Fruit fly (Drosophila melanogaster): Measurements from ENCODE around the gene mrn.

The mrn gene

dm6 chr3L:15588514-15589138 is 8.3 kb upstream of the mrn start, which contains the start of gene RhoGAP71E:
RhoGAP71E (plus strand) TSS chr3L:15588860.
- TF ChIP-seq br (GFP tag; optimal IDR thresholded peaks at IDR 0.05) (peak; percentile 44), lola (GFP tag; optimal IDR thresholded peaks at IDR 0.05) (no peak), usp (GFP tag; optimal IDR thresholded peaks at IDR 0.05) (no peak), Hr83 (GFP tag; optimal IDR thresholded peaks at IDR 0.05; ENCODE audit: poor library complexity, severe bottlenecking) (peak; percentile 44), dl (GFP tag; optimal IDR thresholded peaks at IDR 0.05; ENCODE audit: insufficient read depth in 1 of 2, partially characterized antibody in 2 of 2) (no peak), woc (GFP tag; optimal IDR thresholded peaks at IDR 0.05) (peak; percentile 5), HLH106 (tag; optimal IDR thresholded peaks at IDR 0.05) (peak; percentile 55), sv (GFP tag; optimal IDR thresholded peaks at IDR 0.05) (no peak), CG32264 (GFP tag; optimal IDR thresholded peaks at IDR 0.05) (no peak), N (GFP tag; optimal IDR thresholded peaks at IDR 0.05) (no peak), Sp1 (GFP tag; optimal IDR thresholded peaks at IDR 0.05) (peak; percentile 57), dmrt93B (GFP tag; optimal IDR thresholded peaks at IDR 0.05) (no peak), Vsx2 (GFP tag; optimal IDR thresholded peaks at IDR 0.05; ENCODE audit: partially characterized antibody) (no peak), foxo (GFP tag; optimal IDR thresholded peaks at IDR 0.05) (peak in 1 of 2 experiments; percentile 44), pan (optimal IDR thresholded peaks at IDR 0.05) (no peak), psq (GFP tag; optimal IDR thresholded peaks at IDR 0.05) (peak; percentile 97), Rel (GFP tag; optimal IDR thresholded peaks at IDR 0.05) (no peak), Rel (tag; optimal IDR thresholded peaks at IDR 0.05) (peak; percentile 50), fru (GFP tag; optimal IDR thresholded peaks at IDR 0.05) (no peak), Hnf4 (GFP tag; optimal IDR thresholded peaks at IDR 0.05) (peak; percentile 23), ey (GFP tag; optimal IDR thresholded peaks at IDR 0.05) (no peak), Mio (GFP tag; optimal IDR thresholded peaks at IDR 0.05) (no peak), Abd-B (GFP tag; optimal IDR thresholded peaks at IDR 0.05) (no peak), brk (GFP tag; optimal IDR thresholded peaks at IDR 0.05) (no peak), dsf (GFP tag; optimal IDR thresholded peaks at IDR 0.05; ENCODE audit: borderline replicate concordance) (no peak), h (GFP tag; optimal IDR thresholded peaks at IDR 0.05) (peak; percentile 19), rgr (GFP tag; optimal IDR thresholded peaks at IDR 0.05) (peak; percentile 57), Jra (GFP tag; optimal IDR thresholded peaks at IDR 0.05) (no peak), GATAd (GFP tag; optimal IDR thresholded peaks at IDR 0.05) (no peak), OdsH (GFP tag; optimal IDR thresholded peaks at IDR 0.05) (peak; percentile 36), tai (GFP tag; optimal IDR thresholded peaks at IDR 0.05) (no peak)

- peak; percentile 51 for TF ChIP-seq h (GFP tag; optimal IDR thresholded peaks at IDR 0.05)
- peak; percentile 80 for TF ChIP-seq Hnf4 (GFP tag; optimal IDR thresholded peaks at IDR 0.05)
- no peak for TF ChIP-seq brk (GFP tag; optimal IDR thresholded peaks at IDR 0.05)
- TF ChIP-seq Sp1 (GFP tag; optimal IDR thresholded peaks at IDR 0.05), result peak; percentile 51
- no peak for TF ChIP-seq Dif (GFP tag; optimal IDR thresholded peaks at IDR 0.05; ENCODE audit: partially characterized antibody)
- no peak for TF ChIP-seq CrebA (GFP tag; optimal IDR thresholded peaks at IDR 0.05; ENCODE audit: borderline replicate concordance)
- TF ChIP-seq rgr (GFP tag; optimal IDR thresholded peaks at IDR 0.05), result peak; percentile 71
- peak; percentile 48 for TF ChIP-seq OdsH (GFP tag; optimal IDR thresholded peaks at IDR 0.05)
- TF ChIP-seq dsf (GFP tag; optimal IDR thresholded peaks at IDR 0.05; ENCODE audit: borderline replicate concordance), result no peak
- TF ChIP-seq Mio (GFP tag; optimal IDR thresholded peaks at IDR 0.05), result no peak
- peak; percentile 67 for TF ChIP-seq sv (GFP tag; optimal IDR thresholded peaks at IDR 0.05)
- TF ChIP-seq foxo (GFP tag; optimal IDR thresholded peaks at IDR 0.05), result peak in 1 of 2 experiments; percentile 80
- TF ChIP-seq Vsx2 (GFP tag; optimal IDR thresholded peaks at IDR 0.05; ENCODE audit: partially characterized antibody), result no peak
- no peak for TF ChIP-seq pan (optimal IDR thresholded peaks at IDR 0.05)
- TF ChIP-seq woc (GFP tag; optimal IDR thresholded peaks at IDR 0.05), result peak; percentile 92
- TF ChIP-seq CG9705 (GFP tag; optimal IDR thresholded peaks at IDR 0.05), result peak; percentile 18
- TF ChIP-seq sage (GFP tag; optimal IDR thresholded peaks at IDR 0.05), result no peak
- TF ChIP-seq Dfd (GFP tag; optimal IDR thresholded peaks at IDR 0.05), result no peak
- no peak for TF ChIP-seq usp (GFP tag; optimal IDR thresholded peaks at IDR 0.05)
- peak; percentile 58 for TF ChIP-seq ey (GFP tag; optimal IDR thresholded peaks at IDR 0.05)
- peak; percentile 27 for TF ChIP-seq psq (GFP tag; optimal IDR thresholded peaks at IDR 0.05)
- peak; percentile 94 for TF ChIP-seq Hr83 (GFP tag; optimal IDR thresholded peaks at IDR 0.05; ENCODE audit: poor library complexity, severe bottlenecking)
- peak; percentile 7 for TF ChIP-seq jim (GFP tag; optimal IDR thresholded peaks at IDR 0.05)
- no peak for TF ChIP-seq Rel (GFP tag; optimal IDR thresholded peaks at IDR 0.05)
- TF ChIP-seq Rel (tag; optimal IDR thresholded peaks at IDR 0.05), result peak; percentile 58
- TF ChIP-seq fru (GFP tag; optimal IDR thresholded peaks at IDR 0.05), result peak; percentile 76
- peak; percentile 60 for TF ChIP-seq br (GFP tag; optimal IDR thresholded peaks at IDR 0.05)
- no peak for TF ChIP-seq CG32264 (GFP tag; optimal IDR thresholded peaks at IDR 0.05)
- no peak for TF ChIP-seq dl (GFP tag; optimal IDR thresholded peaks at IDR 0.05; ENCODE audit: insufficient read depth in 1 of 2, partially characterized antibody in 2 of 2)
- no peak for TF ChIP-seq Hr78 (GFP tag; optimal IDR thresholded peaks at IDR 0.05)
- no peak for TF ChIP-seq Abd-B (GFP tag; optimal IDR thresholded peaks at IDR 0.05)
- peak; percentile 33 for TF ChIP-seq HLH106 (tag; optimal IDR thresholded peaks at IDR 0.05)
- TF ChIP-seq Jra (GFP tag; optimal IDR thresholded peaks at IDR 0.05), result peak; percentile 5
Observed at dm6 chr3L:15587445-15588381, 7.4 kb upstream of the mrn start, which contains the start of gene CG7656. CG7656 (minus strand) TSS chr3L:15588175.

Data from whole organism, wandering third instar larva.